Worm (Caenorhabditis elegans): ENCODE measurements around the gene toca-1.

toca-1 gene

ce11 chrX:1486135-1486648, 35.1 kb downstream of the toca-1 start, which contains the start of the genes D1005.10 and dhs-25:
D1005.10 (minus strand) TSS chrX:1486185.
dhs-25 (plus strand) TSS chrX:1486532.
- TF ChIP-seq jun-1 (tag; optimal IDR thresholded peaks at IDR 0.05) (peak; percentile 68), pha-4 (tag; optimal IDR thresholded peaks at IDR 0.05) (peak; percentile 88), nhr-43 (tag; optimal IDR thresholded peaks at IDR 0.05; ENCODE audit: poor library complexity, severe bottlenecking) (peak; percentile 84), nhr-11 (tag; optimal IDR thresholded peaks at IDR 0.05) (no peak), fos-1 (tag; optimal IDR thresholded peaks at IDR 0.05) (peak; percentile 1), pqm-1 (tag; optimal IDR thresholded peaks at IDR 0.05) (peak; percentile 84), elt-2 (tag; optimal IDR thresholded peaks at IDR 0.05) (peak; percentile 91), eor-1 (tag; optimal IDR thresholded peaks at IDR 0.05) (no peak), unc-62 (GFP tag; optimal IDR thresholded peaks at IDR 0.05) (no peak), unc-39 (tag; optimal IDR thresholded peaks at IDR 0.05) (no peak), hmg-11 (tag; optimal IDR thresholded peaks at IDR 0.05) (peak; percentile 59), nhr-25 (tag; optimal IDR thresholded peaks at IDR 0.05) (peak; percentile 91), ceh-28 (tag; optimal IDR thresholded peaks at IDR 0.05) (peak; percentile 81), nhr-23 (tag; optimal IDR thresholded peaks at IDR 0.05) (peak; percentile 84), ztf-4 (tag; optimal IDR thresholded peaks at IDR 0.05) (peak; percentile 4), nhr-77 (tag; optimal IDR thresholded peaks at IDR 0.05) (no peak), nfya-1 (tag; optimal IDR thresholded peaks at IDR 0.05; ENCODE audit: insufficient read depth) (peak; percentile 72), ZK546.5 (tag; optimal IDR thresholded peaks at IDR 0.05) (no peak), nhr-237 (tag; optimal IDR thresholded peaks at IDR 0.05) (no peak), skn-1 (tag; optimal IDR thresholded peaks at IDR 0.05) (peak; percentile 46), mdl-1 (tag; optimal IDR thresholded peaks at IDR 0.05) (no peak), lin-39 (tag; optimal IDR thresholded peaks at IDR 0.05) (peak; percentile 46)

DNA sequence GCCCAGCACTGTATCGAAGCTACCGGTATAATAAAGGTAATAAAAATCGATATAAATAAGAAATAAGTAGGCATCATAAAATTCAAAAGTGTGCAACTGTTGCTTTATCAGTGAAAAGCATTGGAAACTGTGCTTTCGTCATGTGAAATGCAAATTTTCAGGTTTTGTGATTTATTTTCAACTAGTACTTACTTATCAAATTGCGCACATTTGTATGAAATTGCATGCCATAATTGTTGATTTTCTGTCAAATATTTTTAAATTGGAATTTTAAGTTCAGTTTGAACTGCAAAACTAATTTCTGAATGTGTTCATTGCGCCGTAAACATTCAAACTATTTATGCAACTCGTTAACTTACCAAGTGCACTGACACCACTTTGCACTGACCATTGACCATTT, 35.6 kb downstream of the toca-1 start, which contains the start of gene D1005.4:
D1005.4 (minus strand) TSS at position 101 of the 400 bp plus-strand sequence.
- TF ChIP-seq pha-4 (tag; optimal IDR thresholded peaks at IDR 0.05) (no peak), fkh-10 (GFP tag; optimal IDR thresholded peaks at IDR 0.05) (no peak), zag-1 (tag; optimal IDR thresholded peaks at IDR 0.05) (no peak), nhr-28 (tag; optimal IDR thresholded peaks at IDR 0.05) (no peak), nhr-23 (tag; optimal IDR thresholded peaks at IDR 0.05) (no peak), ztf-11 (tag; optimal IDR thresholded peaks at IDR 0.05) (no peak), unc-39 (tag; optimal IDR thresholded peaks at IDR 0.05) (no peak), skn-1 (tag; optimal IDR thresholded peaks at IDR 0.05) (no peak)

DNA sequence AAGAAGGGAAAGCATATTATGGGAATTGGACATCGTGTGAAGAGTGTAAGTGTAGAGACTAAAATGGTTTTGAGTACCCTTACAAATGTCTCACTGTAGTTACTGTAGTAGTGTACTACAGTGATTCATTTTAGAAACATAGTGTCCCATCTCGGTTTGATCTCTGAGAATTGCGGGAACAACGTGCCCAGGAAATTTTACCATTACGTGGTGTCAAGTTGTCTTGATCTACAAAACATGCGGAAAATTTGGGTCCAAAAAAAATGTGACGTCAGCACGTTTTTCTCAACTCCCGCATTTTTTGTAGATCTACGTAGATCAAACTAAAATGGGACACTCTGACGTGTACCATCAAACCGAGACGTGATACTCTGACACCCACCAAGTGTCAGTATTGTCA, 38.1 kb downstream of the toca-1 start:
- TF ChIP-seq nhr-43 (tag; optimal IDR thresholded peaks at IDR 0.05; ENCODE audit: poor library complexity, severe bottlenecking) (no peak), ceh-16 (tag; optimal IDR thresholded peaks at IDR 0.05) (no peak), nhr-28 (tag; optimal IDR thresholded peaks at IDR 0.05) (no peak), lin-15B (tag; optimal IDR thresholded peaks at IDR 0.05) (no peak)

- no peak for TF ChIP-seq R02D3.7 (tag; optimal IDR thresholded peaks at IDR 0.05)
- no peak for TF ChIP-seq aly-2 (tag; optimal IDR thresholded peaks at IDR 0.05)
- TF ChIP-seq fos-1 (tag; optimal IDR thresholded peaks at IDR 0.05) = no peak
- TF ChIP-seq ceh-82 (tag; optimal IDR thresholded peaks at IDR 0.05) = no peak
Measured at ce11 chrX:1480564-1480963, 40.7 kb downstream of the toca-1 start.

DNA sequence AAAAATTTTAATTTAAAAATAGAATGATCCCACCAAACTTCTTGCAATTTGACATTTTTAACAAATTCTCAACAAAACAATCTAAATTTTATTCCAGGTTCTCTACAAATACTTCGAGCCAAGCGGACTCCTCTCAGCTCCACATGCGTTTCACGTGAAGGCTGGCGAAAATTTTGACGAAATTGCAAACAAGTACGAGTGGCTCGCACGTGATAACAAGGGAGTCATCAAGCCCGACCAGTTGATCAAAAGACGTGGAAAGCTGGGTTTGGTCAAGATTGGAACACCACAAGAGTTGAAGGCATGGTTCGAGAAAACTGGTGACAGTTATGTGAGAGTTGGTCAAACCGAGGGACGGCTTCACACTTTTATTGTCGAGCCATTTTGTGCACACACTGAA, 41.6 kb downstream of the toca-1 start:
- peak; percentile 67 for TF ChIP-seq mml-1 (tag; optimal IDR thresholded peaks at IDR 0.05)
- TF ChIP-seq elt-2 (tag; optimal IDR thresholded peaks at IDR 0.05) = peak; percentile 19
- no peak for TF ChIP-seq pha-4 (tag; optimal IDR thresholded peaks at IDR 0.05)

DNA sequence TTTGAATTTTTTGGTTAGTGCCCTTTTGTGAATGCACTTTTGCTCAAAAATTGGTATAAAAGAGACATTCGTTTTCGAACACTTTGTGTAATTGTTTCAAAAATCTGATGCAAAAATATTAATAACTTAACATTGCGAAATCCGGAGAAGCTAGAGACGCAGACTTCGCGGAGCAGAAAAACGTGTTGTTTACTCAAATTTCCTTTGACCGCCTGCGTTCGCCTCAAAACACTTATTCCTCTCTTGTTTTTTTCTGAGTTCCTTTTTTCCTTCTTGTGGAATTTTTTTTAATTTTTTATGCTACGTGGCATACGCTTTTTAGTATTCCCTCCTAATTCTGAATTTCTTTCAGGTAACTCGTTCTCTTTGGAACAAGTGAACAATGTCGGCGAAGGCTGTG, 42.1 kb downstream of the toca-1 start, which contains the start of gene acly-1:
acly-1 (plus strand) TSS at position 353 of the 400 bp plus-strand sequence.
- TF ChIP-seq ceh-28 (tag; optimal IDR thresholded peaks at IDR 0.05) (no peak), nhr-25 (tag; optimal IDR thresholded peaks at IDR 0.05) (no peak), egl-5 (tag; optimal IDR thresholded peaks at IDR 0.05) (no peak), ama-1 (optimal IDR thresholded peaks at IDR 0.05) (no peak), fkh-2 (tag; optimal IDR thresholded peaks at IDR 0.05) (peak; percentile 3), nfya-1 (tag; optimal IDR thresholded peaks at IDR 0.05; ENCODE audit: insufficient read depth) (no peak), snpc-4 (tag; optimal IDR thresholded peaks at IDR 0.05) (peak; percentile 32), ceh-82 (tag; optimal IDR thresholded peaks at IDR 0.05) (no peak), nhr-28 (tag; optimal IDR thresholded peaks at IDR 0.05) (no peak), nhr-77 (tag; optimal IDR thresholded peaks at IDR 0.05) (no peak), ztf-11 (tag; optimal IDR thresholded peaks at IDR 0.05) (no peak), aly-2 (tag; optimal IDR thresholded peaks at IDR 0.05) (no peak), lin-15B (tag; optimal IDR thresholded peaks at IDR 0.05) (no peak), pha-4 (tag; optimal IDR thresholded peaks at IDR 0.05) (peak; percentile 72), zag-1 (tag; optimal IDR thresholded peaks at IDR 0.05) (no peak), R02D3.7 (tag; optimal IDR thresholded peaks at IDR 0.05) (no peak), elt-2 (tag; optimal IDR thresholded peaks at IDR 0.05) (no peak), nhr-67 (tag; optimal IDR thresholded peaks at IDR 0.05) (no peak), fkh-10 (GFP tag; optimal IDR thresholded peaks at IDR 0.05) (no peak)

All from whole organism, L3 larva.